Fruit fly (Drosophila melanogaster): ENCODE measurements around the gene sif.

sif gene

dm6 chr3L:5663876-5664718 lies 6.4 kb downstream of the sif start, which contains the start of gene CG46320:
Gene CG46320, plus strand, starts transcription at chr3L:5664121.
- TF ChIP-seq CG4496 (GFP tag; IDR thresholded peaks at IDR 0.05) = 0 out of 3 replicates have a peak, but pooled peaks have one; percentile 21
- no peak for TF ChIP-seq rn (GFP tag; IDR thresholded peaks at IDR 0.05)

DNA sequence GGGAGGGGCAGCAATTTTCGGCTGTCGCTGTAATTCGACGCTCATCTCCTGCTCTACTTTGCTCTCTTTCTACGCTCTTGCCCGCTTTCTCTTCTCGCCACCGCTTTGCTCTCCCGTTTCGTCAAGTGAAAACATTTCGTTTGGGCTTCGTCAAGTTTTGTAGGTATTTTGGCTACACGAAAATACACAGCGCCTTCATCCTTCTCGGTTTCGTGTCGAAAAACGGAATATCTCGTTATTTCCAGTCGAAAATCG lies 6.9 kb downstream of the sif start:
- TF ChIP-seq CG4496 (GFP tag; IDR thresholded peaks at IDR 0.05) (no peak), Snoo (tag; optimal IDR thresholded peaks at IDR 0.05) (no peak), CG10348 (GFP tag; IDR thresholded peaks at IDR 0.05) (no peak), CG17806 (tag; optimal IDR thresholded peaks at IDR 0.05) (no peak), CG9948 (tag; optimal IDR thresholded peaks at IDR 0.05) (no peak), CG32121 (GFP tag; IDR thresholded peaks at IDR 0.05) (no peak), fd96Ca (GFP tag; IDR thresholded peaks at IDR 0.05) (no peak), CG34367 (tag; optimal IDR thresholded peaks at IDR 0.05) (no peak), Pif1B (GFP tag; optimal IDR thresholded peaks at IDR 0.05) (no peak), CG8301 (tag; optimal IDR thresholded peaks at IDR 0.05) (no peak)

DNA sequence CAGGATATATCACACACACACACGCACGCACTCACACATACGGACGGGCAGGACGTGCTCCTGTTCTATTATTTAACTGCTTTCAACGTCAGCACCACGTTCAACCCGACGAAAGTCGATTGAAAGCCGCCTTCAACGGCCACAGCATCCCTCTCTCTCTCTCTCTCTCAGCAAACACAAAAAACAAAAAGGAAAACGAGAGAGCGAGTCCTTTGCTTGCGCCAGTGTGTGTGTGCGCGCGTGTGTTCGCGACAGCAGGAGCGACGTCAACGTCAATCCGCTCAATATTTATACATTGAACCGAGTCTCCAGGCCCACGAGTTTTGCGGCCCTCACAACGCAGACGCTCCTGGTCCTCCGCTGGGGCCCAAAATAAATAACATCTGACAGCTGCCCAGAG lies 7.7 kb downstream of the sif start:
- TF ChIP-seq Ets98B (GFP tag; IDR thresholded peaks at IDR 0.05) (no peak), CG13204 (GFP tag; optimal IDR thresholded peaks at IDR 0.05) (no peak), gl (tag; optimal IDR thresholded peaks at IDR 0.05) (no peak), CG32121 (GFP tag; IDR thresholded peaks at IDR 0.05) (no peak), rn (GFP tag; IDR thresholded peaks at IDR 0.05) (no peak), CG17806 (tag; optimal IDR thresholded peaks at IDR 0.05) (no peak), CG8159 (tag; optimal IDR thresholded peaks at IDR 0.05) (no peak), fd96Ca (GFP tag; IDR thresholded peaks at IDR 0.05) (no peak), Pif1A (GFP tag; optimal IDR thresholded peaks at IDR 0.05) (no peak), CG12605 (GFP tag; IDR thresholded peaks at IDR 0.05) (no peak), CG15710 (tag; optimal IDR thresholded peaks at IDR 0.05) (no peak), CG9948 (tag; optimal IDR thresholded peaks at IDR 0.05) (no peak), CG4496 (GFP tag; IDR thresholded peaks at IDR 0.05) (no peak), CG8301 (tag; optimal IDR thresholded peaks at IDR 0.05) (no peak), CG34367 (tag; optimal IDR thresholded peaks at IDR 0.05) (no peak), EcR (GFP tag; optimal IDR thresholded peaks at IDR 0.05) (no peak), Pif1B (GFP tag; optimal IDR thresholded peaks at IDR 0.05) (no peak)

- TF ChIP-seq CG10348 (GFP tag; IDR thresholded peaks at IDR 0.05) (no peak), Snoo (tag; optimal IDR thresholded peaks at IDR 0.05) (no peak), CG4496 (GFP tag; IDR thresholded peaks at IDR 0.05) (no peak), Ets98B (GFP tag; IDR thresholded peaks at IDR 0.05) (no peak), Pif1A (GFP tag; optimal IDR thresholded peaks at IDR 0.05) (no peak), CG34367 (tag; optimal IDR thresholded peaks at IDR 0.05) (no peak), CG8159 (tag; optimal IDR thresholded peaks at IDR 0.05) (no peak)
Measured at dm6 chr3L:5666787-5667186, 9.1 kb downstream of the sif start.

- no peak for TF ChIP-seq Ets98B (GFP tag; IDR thresholded peaks at IDR 0.05)
- TF ChIP-seq CG13204 (GFP tag; optimal IDR thresholded peaks at IDR 0.05) = peak; percentile 41
Measured at dm6 chr3L:5678241-5678905, 20.7 kb downstream of the sif start.

dm6 chr3L:5686274-5686673 lies 28.6 kb downstream of the sif start:
- TF ChIP-seq CG14655 (GFP tag; optimal IDR thresholded peaks at IDR 0.05) (no peak), D1 (tag; optimal IDR thresholded peaks at IDR 0.05) (no peak), CG15710 (tag; optimal IDR thresholded peaks at IDR 0.05) (no peak), CG8301 (tag; optimal IDR thresholded peaks at IDR 0.05) (no peak)

DNA sequence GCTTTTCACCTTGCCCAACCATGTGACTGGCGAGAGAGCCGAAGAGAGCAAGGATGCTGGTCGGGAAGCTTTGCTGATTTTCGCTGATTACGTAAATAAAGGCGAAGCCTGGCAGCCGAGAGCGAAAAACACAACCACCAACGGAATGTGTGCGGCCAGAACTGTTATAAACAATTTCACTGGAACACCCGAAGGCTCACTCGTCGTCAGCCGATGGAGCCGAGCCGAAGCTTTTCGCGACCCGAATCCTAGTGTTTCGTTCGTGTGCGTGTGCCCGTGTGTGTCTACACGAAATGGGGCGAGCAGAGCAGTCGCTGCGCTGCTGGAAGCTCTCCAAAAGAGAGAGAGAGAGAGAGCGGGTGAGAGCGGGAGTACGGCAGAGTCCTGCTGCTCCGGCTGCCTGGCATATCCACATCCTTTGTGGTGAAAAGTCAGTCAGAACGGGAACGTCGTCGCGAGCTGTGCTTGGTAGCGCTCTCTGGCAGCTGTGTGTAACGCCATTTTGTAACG lies 33.3 kb downstream of the sif start:
- TF ChIP-seq Pif1A (GFP tag; optimal IDR thresholded peaks at IDR 0.05) (no peak), CG32121 (GFP tag; IDR thresholded peaks at IDR 0.05) (no peak), CG17806 (tag; optimal IDR thresholded peaks at IDR 0.05) (no peak), CG34367 (tag; optimal IDR thresholded peaks at IDR 0.05) (no peak), D1 (tag; optimal IDR thresholded peaks at IDR 0.05) (no peak), rn (GFP tag; IDR thresholded peaks at IDR 0.05) (no peak), CG14655 (GFP tag; optimal IDR thresholded peaks at IDR 0.05) (no peak)

Measured in whole organism, pupa.